Worm (Caenorhabditis elegans) whole organism, late embryonic: ENCODE measurements around the gene ceh-87.

ENCODE experiments used
- fkh-6 ChIP-seq: sonication (generic microtip); optimal IDR thresholded peaks from 2 replicates; lab custom pipeline; 2016; ENCODE audit warnings: missing genetic modification characterization, missing compliant biosample characterization
- hlh-6 ChIP-seq: sonication (generic microtip); optimal IDR thresholded peaks from 2 replicates; lab custom pipeline; 2016; ENCODE audit warnings: missing genotype, missing genetic modification characterization, missing compliant biosample characterization
- nhr-232 ChIP-seq: sonication (generic microtip); optimal IDR thresholded peaks from 2 replicates; lab custom pipeline; 2016; ENCODE audit warnings: missing genetic modification characterization, missing compliant biosample characterization
- pha-4 ChIP-seq: fragments of 150-350 bp; optimal IDR thresholded peaks from 2 replicates; lab custom pipeline; 2018; ENCODE audit warnings: missing biosample characterization, missing genetic modification reagents, missing genetic modification characterization

- TF ChIP-seq fkh-6 (tag; lab: Kevin White, UChicago) (no peak), hlh-6 (no peak), pha-4 (tag; lab: Kevin White, UChicago) (no peak), nhr-232 (no peak)
Observed at ce11 chrII:2659364-2659763, 24.7 kb downstream of the ceh-87 start, which contains the start of gene gcy-21.
